Worm (Caenorhabditis elegans): ENCODE data around the gene Y43F8B.1.

DNA sequence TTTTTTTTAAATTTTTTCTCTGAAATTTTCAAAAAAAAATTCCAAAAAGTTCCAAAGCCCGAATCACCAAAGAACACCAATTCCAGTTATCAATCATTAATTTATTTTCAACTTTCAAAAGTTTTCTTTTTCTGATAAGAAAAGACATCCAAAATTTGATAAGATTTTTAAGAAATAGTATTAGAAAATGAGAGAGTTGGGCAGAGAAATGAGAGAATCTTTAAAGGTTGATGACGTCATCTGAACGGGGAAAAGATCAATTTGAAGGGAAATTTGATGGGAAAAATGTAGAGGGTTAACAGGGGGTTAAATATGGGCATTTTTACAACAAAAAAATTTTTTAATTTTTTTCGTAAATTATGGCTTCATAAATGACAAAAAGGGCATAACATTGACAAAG, 12.5 kb downstream of the Y43F8B.1 start:
- TF ChIP-seq ztf-11 (tag; optimal IDR thresholded peaks at IDR 0.05), result no peak
- TF ChIP-seq ceh-39 (tag; optimal IDR thresholded peaks at IDR 0.05), result no peak
- TF ChIP-seq nhr-237 (tag; optimal IDR thresholded peaks at IDR 0.05), result no peak
- no peak for TF ChIP-seq snpc-4 (tag; optimal IDR thresholded peaks at IDR 0.05)
- TF ChIP-seq mep-1 (tag; optimal IDR thresholded peaks at IDR 0.05), result no peak
- TF ChIP-seq unc-62 (GFP tag; optimal IDR thresholded peaks at IDR 0.05), result no peak
- no peak for TF ChIP-seq nhr-76 (tag; optimal IDR thresholded peaks at IDR 0.05)

Measured in whole organism, mixed stage, embryonic.